Fruit fly (Drosophila melanogaster) whole organism, pupa: ENCODE results near the gene Med.

ENCODE experiments used
- CG8159 ChIP-seq: fragments of 200-800 bp; sonication (Bioruptor generic); optimal IDR thresholded peaks from 3 replicates; lab custom pipeline; 2018; ENCODE audit warnings: missing biosample characterization, mild to moderate bottlenecking, missing genetic modification characterization, moderate library complexity
- fd96Ca ChIP-seq: fragments of 200-800 bp; sonication (Bioruptor generic); IDR thresholded peaks from 3 replicates; pipeline ENCODE4 v1.3.6; 2022; ENCODE audit warnings: missing biosample characterization, missing genetic modification characterization

DNA sequence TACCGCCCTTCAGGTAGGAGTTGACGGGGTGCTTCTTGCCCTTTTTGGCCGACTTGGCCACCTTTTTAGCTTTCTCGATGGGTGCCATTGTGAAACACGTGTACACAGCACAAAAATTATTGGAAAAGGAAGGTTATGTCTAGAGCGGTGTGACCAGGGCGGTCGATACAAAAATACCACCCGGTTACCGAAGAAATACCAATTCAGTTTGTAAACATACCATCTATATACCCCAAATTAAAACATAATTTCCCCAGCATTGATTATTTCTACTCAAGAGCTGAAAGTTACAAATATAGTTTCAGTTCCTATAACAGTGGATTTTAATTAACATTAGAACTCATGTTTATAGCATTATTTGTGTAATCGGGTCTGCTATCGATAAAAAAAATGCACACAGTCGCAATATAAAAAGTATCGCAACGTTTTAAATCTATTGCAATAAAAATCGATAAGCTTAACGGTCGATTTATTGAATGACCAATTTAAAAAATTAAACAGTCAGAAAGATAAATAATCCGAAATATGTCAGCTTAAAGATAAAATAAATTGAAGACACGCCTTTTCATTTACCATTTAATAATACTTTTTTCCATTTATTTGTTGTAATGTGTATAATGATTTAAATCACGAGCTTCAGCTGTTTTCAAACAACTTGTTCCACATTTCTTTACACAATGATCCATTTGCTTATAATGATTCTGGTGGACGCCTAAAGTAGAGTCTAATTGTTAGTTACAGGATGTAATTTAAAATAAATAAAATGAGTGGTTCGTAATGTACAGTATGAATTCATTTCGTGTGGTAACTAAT is 14.6 kb upstream of the Med start, which contains the start of gene RpL6:
- TF ChIP-seq fd96Ca (GFP tag; lab: Robert Waterston, UW) (no peak), CG8159 (tag; lab: Kevin White, UChicago) (no peak)
